Worm (Caenorhabditis elegans) whole organism, L1 larva: ENCODE measurements around the gene K02B2.6.

Experiments
- C04F5.9 ChIP-seq: sonication (generic microtip); optimal IDR thresholded peaks from 2 replicates; lab custom pipeline; 2016; ENCODE audit warnings: missing genetic modification characterization, missing compliant biosample characterization
- C34B4.2 ChIP-seq: sonication (generic microtip); optimal IDR thresholded peaks from 2 replicates; lab custom pipeline; 2017; ENCODE audit warnings: mild to moderate bottlenecking, missing genetic modification characterization, missing compliant biosample characterization
- Y116A8C.19 ChIP-seq: sonication (generic microtip); optimal IDR thresholded peaks from 2 replicates; lab custom pipeline; 2016; ENCODE audit warnings: missing compliant biosample characterization, missing genetic modification characterization, borderline replicate concordance
- aha-1 ChIP-seq: fragments of 150-350 bp; optimal IDR thresholded peaks from 2 replicates; lab custom pipeline; 2014; ENCODE audit warnings: missing biosample characterization, missing genetic modification characterization
- alr-1 ChIP-seq: fragments of 200-800 bp; sonication (Bioruptor generic); optimal IDR thresholded peaks from 2 replicates; lab custom pipeline; 2018; ENCODE audit warnings: borderline replicate concordance, mild to moderate bottlenecking, missing genetic modification characterization, missing compliant biosample characterization
- ama-1 ChIP-seq: fragments of 150-350 bp; optimal IDR thresholded peaks from 2 replicates; lab custom pipeline; 2014
- ceh-63 ChIP-seq: fragments of 200-800 bp; sonication (Bioruptor generic); optimal IDR thresholded peaks from 2 replicates; lab custom pipeline; 2018; ENCODE audit warnings: mild to moderate bottlenecking, missing genetic modification characterization, missing compliant biosample characterization
- ceh-88 ChIP-seq: fragments of 200-800 bp; sonication (Bioruptor generic); IDR thresholded peaks from 2 replicates; pipeline ENCODE4 v1.3.6; 2022; ENCODE audit warnings: missing genetic modification characterization, missing compliant biosample characterization
- ceh-90 ChIP-seq: sonication (generic microtip); optimal IDR thresholded peaks from 2 replicates; lab custom pipeline; 2016; ENCODE audit warnings: missing genetic modification characterization, missing compliant biosample characterization
- dpl-1 ChIP-seq, 3 experiments: fragments of 150-350 bp in 2 of 3; sonication (generic microtip) in 1 of 3; optimal IDR thresholded peaks; 2 replicates each; lab custom pipeline; 2014 to 2017; ENCODE audit warnings: missing biosample characterization in 3 of 3, missing genetic modification characterization in 3 of 3, missing genetic modification reagents in 3 of 3
- dsc-1 ChIP-seq: sonication (generic microtip); optimal IDR thresholded peaks from 2 replicates; lab custom pipeline; 2016; ENCODE audit warnings: mild to moderate bottlenecking, missing genetic modification characterization, missing compliant biosample characterization
- efl-1 ChIP-seq, 4 experiments: fragments of 150-350 bp; optimal IDR thresholded peaks in 3 of 4; peaks in 1 of 4; 1 replicate in 1 of 4; 2 replicates in 3 of 4; lab custom pipeline; 2014; ENCODE audit warnings: missing biosample characterization in 2 of 4, missing genetic modification characterization in 2 of 4, missing genetic modification reagents in 2 of 4
- elt-2 ChIP-seq: sonication (generic microtip); optimal IDR thresholded peaks from 2 replicates; lab custom pipeline; 2016; ENCODE audit warnings: missing genetic modification characterization, mild to moderate bottlenecking, inconsistent platforms, missing compliant biosample characterization, missing genetic modification reagents
- grh-1 ChIP-seq: fragments of 200-800 bp; sonication (Bioruptor generic); IDR thresholded peaks from 2 replicates; pipeline ENCODE4 v1.3.6; 2022; ENCODE audit warnings: missing genetic modification reagents, missing genetic modification characterization, missing compliant biosample characterization
- hlh-17 ChIP-seq: fragments of 200-800 bp; sonication (Bioruptor generic); optimal IDR thresholded peaks from 2 replicates; lab custom pipeline; 2018; ENCODE audit warnings: missing genetic modification characterization, mild to moderate bottlenecking, missing compliant biosample characterization, moderate library complexity, borderline replicate concordance
- irx-1 ChIP-seq: sonication (generic microtip); optimal IDR thresholded peaks from 2 replicates; lab custom pipeline; 2016; ENCODE audit warnings: missing genetic modification characterization, missing compliant biosample characterization
- isw-1 ChIP-seq: fragments of 200-800 bp; sonication (Bioruptor generic); IDR thresholded peaks from 2 replicates; pipeline ENCODE4 v1.3.6; 2022; ENCODE audit warnings: missing genetic modification characterization, missing compliant biosample characterization
- lin-13 ChIP-seq: fragments of 150-350 bp; optimal IDR thresholded peaks from 2 replicates; lab custom pipeline; 2014; ENCODE audit warnings: missing biosample characterization, missing genetic modification reagents, missing genetic modification characterization
- lin-14 ChIP-seq: fragments of 200-800 bp; sonication (Bioruptor generic); optimal IDR thresholded peaks from 2 replicates; lab custom pipeline; 2018; ENCODE audit warnings: mild to moderate bottlenecking, missing genetic modification characterization, moderate library complexity, missing compliant biosample characterization
- lin-35 ChIP-seq, 2 experiments: fragments of 150-350 bp; optimal IDR thresholded peaks; 2 replicates each; lab custom pipeline; 2014; ENCODE audit warnings: missing biosample characterization in 2 of 2, missing genetic modification characterization in 2 of 2, missing genetic modification reagents in 2 of 2
- lsy-2 ChIP-seq, 2 experiments: fragments of 150-350 bp; optimal IDR thresholded peaks; 2 replicates each; lab custom pipeline; 2014; ENCODE audit warnings: missing biosample characterization in 2 of 2, missing genetic modification characterization in 2 of 2
- mdl-1 ChIP-seq, 2 experiments: fragments of 150-350 bp; optimal IDR thresholded peaks; 2 replicates each; lab custom pipeline; 2014 to 2017; ENCODE audit warnings: missing biosample characterization in 2 of 2, missing genetic modification characterization in 2 of 2, inconsistent platforms in 1 of 2
- mef-2 ChIP-seq: fragments of 150-350 bp; optimal IDR thresholded peaks from 2 replicates; lab custom pipeline; 2014; ENCODE audit warnings: missing biosample characterization, missing genetic modification characterization
- mep-1 ChIP-seq: fragments of 150-350 bp; optimal IDR thresholded peaks from 2 replicates; lab custom pipeline; 2014; ENCODE audit warnings: missing biosample characterization, missing genetic modification characterization
- nhr-11 ChIP-seq: fragments of 150-350 bp; optimal IDR thresholded peaks from 2 replicates; lab custom pipeline; 2014; ENCODE audit warnings: missing biosample characterization, missing genetic modification characterization
- nhr-12 ChIP-seq: sonication (generic microtip); optimal IDR thresholded peaks from 2 replicates; lab custom pipeline; 2017; ENCODE audit warnings: missing biosample characterization, missing genetic modification characterization
- nhr-19 ChIP-seq: fragments of 200-800 bp; sonication (Bioruptor generic); conservative IDR thresholded peaks from 2 replicates; pipeline ENCODE4 v1.3.6; 2022; ENCODE audit warnings: missing genetic modification characterization, missing compliant biosample characterization
- nhr-20 ChIP-seq: sonication (generic microtip); optimal IDR thresholded peaks from 2 replicates; lab custom pipeline; 2016; ENCODE audit warnings: mild to moderate bottlenecking, missing genetic modification characterization, missing compliant biosample characterization
- nhr-47 ChIP-seq: sonication (generic microtip); optimal IDR thresholded peaks from 2 replicates; lab custom pipeline; 2016; ENCODE audit warnings: mild to moderate bottlenecking, missing genetic modification characterization, moderate library complexity, missing compliant biosample characterization
- nhr-71 ChIP-seq: sonication (generic microtip); optimal IDR thresholded peaks from 2 replicates; lab custom pipeline; 2016; ENCODE audit warnings: mild to moderate bottlenecking, missing genetic modification characterization, moderate library complexity, missing compliant biosample characterization
- nhr-76 ChIP-seq: sonication (generic microtip); optimal IDR thresholded peaks from 2 replicates; lab custom pipeline; 2017; ENCODE audit warnings: missing biosample characterization, missing genetic modification characterization
- nhr-85 ChIP-seq: sonication (generic microtip); peaks from one replicate; lab custom pipeline; 2016; ENCODE audit warnings: missing genetic modification characterization, inconsistent platforms, missing compliant biosample characterization
- nhr-90 ChIP-seq: sonication (generic microtip); optimal IDR thresholded peaks from 2 replicates; lab custom pipeline; 2016; ENCODE audit warnings: mild to moderate bottlenecking, missing genetic modification characterization, missing compliant biosample characterization; ENCODE audit not compliant: poor library complexity
- pag-3 ChIP-seq: sonication (generic microtip); optimal IDR thresholded peaks from 2 replicates; lab custom pipeline; 2017; ENCODE audit warnings: missing genetic modification characterization, mild to moderate bottlenecking, missing compliant biosample characterization, antibody characterized with exemption, borderline replicate concordance; ENCODE audit not compliant: insufficient read depth
- pax-3 ChIP-seq: fragments of 200-800 bp; sonication (Bioruptor generic); optimal IDR thresholded peaks from 2 replicates; lab custom pipeline; 2018; ENCODE audit warnings: mild to moderate bottlenecking, missing genetic modification characterization, moderate library complexity, missing compliant biosample characterization
- rnt-1 ChIP-seq: sonication (generic microtip); optimal IDR thresholded peaks from 2 replicates; lab custom pipeline; 2016; ENCODE audit warnings: mild to moderate bottlenecking, missing genetic modification characterization, moderate library complexity, missing compliant biosample characterization
- skn-1 ChIP-seq: fragments of 150-350 bp; optimal IDR thresholded peaks from 2 replicates; lab custom pipeline; 2014; ENCODE audit warnings: missing biosample characterization, missing genetic modification characterization
- snu-23 ChIP-seq: sonication (generic microtip); optimal IDR thresholded peaks from 2 replicates; lab custom pipeline; 2016; ENCODE audit warnings: missing genetic modification characterization, missing compliant biosample characterization
- sup-37 ChIP-seq: fragments of 200-800 bp; sonication (Bioruptor generic); optimal IDR thresholded peaks from 2 replicates; lab custom pipeline; 2018; ENCODE audit warnings: mild to moderate bottlenecking, missing genetic modification characterization, missing compliant biosample characterization
- swsn-7 ChIP-seq: sonication (generic microtip); optimal IDR thresholded peaks from 2 replicates; lab custom pipeline; 2016; ENCODE audit warnings: missing genetic modification characterization, missing compliant biosample characterization
- tbx-2 ChIP-seq: sonication (generic microtip); optimal IDR thresholded peaks from 2 replicates; lab custom pipeline; 2016; ENCODE audit warnings: missing genetic modification characterization, missing compliant biosample characterization
- vab-15 ChIP-seq: sonication (generic microtip); optimal IDR thresholded peaks from 2 replicates; lab custom pipeline; 2017; ENCODE audit warnings: missing genotype, mild to moderate bottlenecking, missing genetic modification characterization, missing compliant biosample characterization
- zip-4 ChIP-seq: fragments of 200-800 bp; sonication (Bioruptor generic); optimal IDR thresholded peaks from 2 replicates; lab custom pipeline; 2018; ENCODE audit warnings: mild to moderate bottlenecking, missing genetic modification characterization, moderate library complexity, missing compliant biosample characterization
- ztf-11 ChIP-seq, 2 experiments: sonication (generic microtip); optimal IDR thresholded peaks; 2 replicates each; lab custom pipeline; 2016 to 2017; ENCODE audit warnings: missing genetic modification characterization in 2 of 2, missing biosample characterization in 1 of 2, missing compliant biosample characterization in 1 of 2
- ztf-4 ChIP-seq: fragments of 150-350 bp; optimal IDR thresholded peaks from 2 replicates; lab custom pipeline; 2014; ENCODE audit warnings: missing biosample characterization, missing genetic modification characterization

K02B2.6 gene

ce11 chrIV:5946602-5947444, 15.2 kb downstream of the K02B2.6 start, which contains the start of gene inx-7:
inx-7 (minus strand) TSS chrIV:5946638.
- TF ChIP-seq mep-1 (tag; lab: Kevin White, UChicago) (no peak), dpl-1 (GFP tag; optimal IDR thresholded peaks at IDR 0.05; lab: Kevin White, UChicago) (no peak), nhr-12 (tag; lab: Kevin White, UChicago) (no peak), skn-1 (tag; lab: Kevin White, UChicago) (no peak), nhr-76 (tag; lab: Kevin White, UChicago) (peak; percentile 18), C04F5.9 (tag; lab: Kevin White, UChicago) (no peak), nhr-90 (no peak), elt-2 (tag; lab: Kevin White, UChicago) (peak; percentile 16), mef-2 (no peak), dsc-1 (tag; lab: Kevin White, UChicago) (no peak), vab-15 (no peak), C34B4.2 (no peak), pax-3 (tag; lab: Kevin White, UChicago) (no peak), swsn-7 (peak; percentile 27), nhr-20 (tag; lab: Kevin White, UChicago) (no peak), isw-1 (GFP tag; lab: Robert Waterston, UW) (no peak), nhr-19 (0 out of 2 replicates have a peak, but pooled peaks have one; percentile 16), Y116A8C.19 (tag; lab: Kevin White, UChicago) (no peak), efl-1 (optimal IDR thresholded peaks at IDR 0.05; lab: Kevin White, UChicago) (peak; percentile 0 to 15), efl-1 (GFP tag; optimal IDR thresholded peaks at IDR 0.05 in 1 of 2; lab: Kevin White, UChicago) (peak in 1 of 2 experiments; percentile 70), ztf-4 (tag; lab: Kevin White, UChicago) (peak; percentile 3), lin-13 (GFP tag; lab: Kevin White, UChicago) (no peak), pag-3 (no peak), ztf-11 (tag; optimal IDR thresholded peaks at IDR 0.05; lab: Kevin White, UChicago) (no peak), ceh-88 (GFP tag; lab: Robert Waterston, UW) (peak; percentile 36; the same call in 1 of the 2 replicates), nhr-71 (tag; lab: Kevin White, UChicago) (peak; percentile 43), nhr-47 (tag; lab: Kevin White, UChicago) (peak; percentile 49), lin-14 (GFP tag; lab: Kevin White, UChicago) (peak; percentile 26), sup-37 (GFP tag; lab: Kevin White, UChicago) (no peak), rnt-1 (tag; lab: Kevin White, UChicago) (peak; percentile 21), lsy-2 (tag; optimal IDR thresholded peaks at IDR 0.05; lab: Kevin White, UChicago) (peak in 1 of 2 experiments; percentile 57), lin-35 (GFP tag; optimal IDR thresholded peaks at IDR 0.05; lab: Kevin White, UChicago) (no peak)

ce11 chrIV:5945455-5945854, 16.6 kb downstream of the K02B2.6 start:
- TF ChIP-seq dsc-1 (tag; lab: Kevin White, UChicago), result no peak
- TF ChIP-seq nhr-85 (tag; lab: Kevin White, UChicago), result no peak
- TF ChIP-seq elt-2 (tag; lab: Kevin White, UChicago), result no peak
- TF ChIP-seq ama-1 (lab: Kevin White, UChicago), result no peak
- TF ChIP-seq zip-4 (GFP tag; lab: Kevin White, UChicago), result no peak
- no peak for TF ChIP-seq aha-1 (tag; lab: Kevin White, UChicago)

ce11 chrIV:5944172-5944571, 17.9 kb downstream of the K02B2.6 start:
- TF ChIP-seq ztf-4 (tag; lab: Kevin White, UChicago) (no peak), ceh-90 (no peak), lin-35 (GFP tag; optimal IDR thresholded peaks at IDR 0.05; lab: Kevin White, UChicago) (no peak), irx-1 (tag; lab: Kevin White, UChicago) (no peak), ama-1 (lab: Kevin White, UChicago) (no peak), swsn-7 (no peak), nhr-20 (tag; lab: Kevin White, UChicago) (no peak), ceh-63 (GFP tag; lab: Kevin White, UChicago) (no peak), tbx-2 (no peak), snu-23 (GFP tag; lab: Kevin White, UChicago) (no peak), ceh-88 (GFP tag; lab: Robert Waterston, UW) (no peak), dpl-1 (GFP tag; optimal IDR thresholded peaks at IDR 0.05; lab: Kevin White, UChicago) (no peak), grh-1 (GFP tag; lab: Robert Waterston, UW) (no peak), nhr-11 (no peak), hlh-17 (GFP tag; lab: Kevin White, UChicago) (no peak), mdl-1 (tag; optimal IDR thresholded peaks at IDR 0.05; lab: Kevin White, UChicago) (no peak), ztf-11 (tag; optimal IDR thresholded peaks at IDR 0.05; lab: Kevin White, UChicago) (no peak), alr-1 (no peak)
